Fruit fly (Drosophila melanogaster) whole organism, wandering third instar larva: ENCODE measurements around the gene Lcp65Ag2.

ENCODE experiments used
- CG32264 ChIP-seq: fragments of 200-800 bp; sonication (Bioruptor generic); optimal IDR thresholded peaks from 2 replicates; lab custom pipeline; 2016; ENCODE audit warnings: missing biosample characterization, missing genetic modification characterization
- Dfd ChIP-seq: fragments of >200 bp; optimal IDR thresholded peaks from 2 replicates; lab custom pipeline; 2017; ENCODE audit warnings: missing biosample characterization, missing genetic modification characterization
- Dif ChIP-seq: fragments of 200-275, 200-300 bp; sonication (Bioruptor generic); optimal IDR thresholded peaks from 2 replicates; lab custom pipeline; 2018; ENCODE audit warnings: missing biosample characterization, missing genetic modification characterization; ENCODE audit not compliant: partially characterized antibody
- OdsH ChIP-seq: fragments of 200-800 bp; sonication (Bioruptor generic); optimal IDR thresholded peaks from 2 replicates; lab custom pipeline; 2016; ENCODE audit warnings: missing biosample characterization, mild to moderate bottlenecking, missing genetic modification characterization
- Sp1 ChIP-seq: fragments of 200-800 bp; sonication (Bioruptor generic); optimal IDR thresholded peaks from 3 replicates; lab custom pipeline; 2019; ENCODE audit warnings: missing biosample characterization, mild to moderate bottlenecking, missing genetic modification characterization, moderate library complexity
- dl ChIP-seq, 2 experiments: fragments of 175-275, 200-275 bp in 1 of 2; fragments of 200-275 bp in 1 of 2; sonication (Bioruptor generic); optimal IDR thresholded peaks; lab custom pipeline; 2018; ENCODE audit warnings: mild to moderate bottlenecking in 2 of 2, missing biosample characterization in 2 of 2, missing genetic modification characterization in 2 of 2, moderate library complexity in 2 of 2; ENCODE audit not compliant: partially characterized antibody in 2 of 2, insufficient read depth in 1 of 2
- lola ChIP-seq: fragments of >200 bp; optimal IDR thresholded peaks from 2 replicates; lab custom pipeline; 2017; ENCODE audit warnings: missing biosample characterization, missing genetic modification characterization
- pan ChIP-seq: fragments of >200 bp; optimal IDR thresholded peaks from 2 replicates; lab custom pipeline; 2017
- usp ChIP-seq: fragments of >200 bp; optimal IDR thresholded peaks from 2 replicates; lab custom pipeline; 2017; ENCODE audit warnings: missing biosample characterization, missing genetic modification characterization

DNA sequence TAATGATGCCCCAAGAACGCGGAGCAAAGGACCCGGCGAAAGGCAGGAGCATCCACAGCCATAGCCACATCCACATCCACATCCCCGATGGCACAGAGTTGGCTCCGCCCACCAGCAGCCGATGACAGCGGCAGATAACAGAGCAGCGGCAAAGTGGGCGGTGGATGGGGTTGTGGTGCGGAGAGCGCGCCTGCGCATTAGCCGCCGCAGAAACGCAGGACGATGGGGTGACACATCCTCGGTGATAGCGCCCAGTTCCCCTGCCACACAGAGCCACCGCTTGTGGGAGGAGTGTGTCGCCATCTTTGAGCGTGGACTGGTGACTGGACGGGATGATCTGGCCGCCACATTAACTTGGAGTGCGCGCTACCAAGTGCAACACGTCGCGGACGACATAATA lies 36.1 kb downstream of the Lcp65Ag2 start, which contains the start of gene Ets65A:
- no peak for TF ChIP-seq pan (lab: Kevin White, UChicago)
- no peak for TF ChIP-seq OdsH (GFP tag; lab: Kevin White, UChicago)
- TF ChIP-seq Dif (GFP tag; lab: Kevin White, UChicago), result no peak
- TF ChIP-seq CG32264 (GFP tag; lab: Kevin White, UChicago), result no peak
- TF ChIP-seq Sp1, result no peak
- no peak for TF ChIP-seq Dfd (GFP tag; lab: Kevin White, UChicago)
- TF ChIP-seq lola (GFP tag; lab: Kevin White, UChicago), result no peak
- TF ChIP-seq dl (GFP tag; optimal IDR thresholded peaks at IDR 0.05; lab: Kevin White, UChicago; ENCODE audit: insufficient read depth in 1 of 2, partially characterized antibody in 2 of 2), result no peak
- no peak for TF ChIP-seq usp
